Worm (Caenorhabditis elegans): ENCODE measurements around the gene sms-5.

sms-5 gene

ce11 chrII:475312-475711, 19.9 kb upstream of the sms-5 start:
- TF ChIP-seq set-16 (GFP tag; IDR thresholded peaks at IDR 0.05) (0 out of 2 replicates have a peak, but pooled peaks have one; percentile 9), nhr-10 (tag; optimal IDR thresholded peaks at IDR 0.05) (no peak), daf-8 (GFP tag; IDR thresholded peaks at IDR 0.05) (no peak), aha-1 (tag) (peak; percentile 94)

ce11 chrII:475890-476420, 19.3 kb upstream of the sms-5 start, which contains the start of gene nsun-1:
Gene nsun-1, minus strand, starts transcription at chrII:475940.
- TF ChIP-seq daf-8 (GFP tag; IDR thresholded peaks at IDR 0.05), result no peak
- no peak for TF ChIP-seq mxl-2 (GFP tag; conservative IDR thresholded peaks at IDR 0.05)
- no peak for TF ChIP-seq lin-29 (GFP tag; IDR thresholded peaks at IDR 0.05)
- no peak for TF ChIP-seq jun-1 (tag; optimal IDR thresholded peaks at IDR 0.05)
- no peak for TF ChIP-seq daf-16 (GFP tag; optimal IDR thresholded peaks at IDR 0.05)
- no peak for TF ChIP-seq daf-16 (tag; optimal IDR thresholded peaks at IDR 0.05)
- no peak for TF ChIP-seq ceh-28 (tag; optimal IDR thresholded peaks at IDR 0.05)
- TF ChIP-seq daf-19 (GFP tag; conservative IDR thresholded peaks at IDR 0.05), result no peak
- TF ChIP-seq nhr-6 (tag; optimal IDR thresholded peaks at IDR 0.05), result no peak
- TF ChIP-seq zip-11 (GFP tag; IDR thresholded peaks at IDR 0.05), result no peak
- no peak for TF ChIP-seq nhr-111 (GFP tag; optimal IDR thresholded peaks at IDR 0.05)
- TF ChIP-seq cey-2 (tag; optimal IDR thresholded peaks at IDR 0.05; ENCODE audit: borderline replicate concordance, insufficient read depth), result no peak
- TF ChIP-seq mdt-29 (GFP tag; IDR thresholded peaks at IDR 0.05), result no peak
- TF ChIP-seq nhr-77 (tag; optimal IDR thresholded peaks at IDR 0.05), result peak; percentile 4
- TF ChIP-seq F44E2.7 (GFP tag; IDR thresholded peaks at IDR 0.05), result no peak
- peak; percentile 35 for TF ChIP-seq nhr-28 (tag; optimal IDR thresholded peaks at IDR 0.05)
- TF ChIP-seq ceh-20 (GFP tag; IDR thresholded peaks at IDR 0.05), result no peak
- no peak for TF ChIP-seq egl-43 (GFP tag; IDR thresholded peaks at IDR 0.05)
- no peak for TF ChIP-seq pha-4 (GFP tag; IDR thresholded peaks at IDR 0.05)
- no peak for TF ChIP-seq pha-4 (tag; optimal IDR thresholded peaks at IDR 0.05)
- TF ChIP-seq R02D3.7 (tag; optimal IDR thresholded peaks at IDR 0.05), result no peak
- no peak for TF ChIP-seq ctbp-1 (GFP tag; IDR thresholded peaks at IDR 0.05)
- TF ChIP-seq ZK546.5 (tag; optimal IDR thresholded peaks at IDR 0.05), result no peak
- no peak for TF ChIP-seq F26F4.8 (GFP tag; conservative IDR thresholded peaks at IDR 0.05)
- no peak for TF ChIP-seq egl-27 (tag; optimal IDR thresholded peaks at IDR 0.05)
- TF ChIP-seq F37D6.2 (tag; optimal IDR thresholded peaks at IDR 0.05), result no peak
- no peak for TF ChIP-seq saeg-2 (GFP tag; IDR thresholded peaks at IDR 0.05)
- TF ChIP-seq F10B5.3 (tag; optimal IDR thresholded peaks at IDR 0.05), result no peak
- TF ChIP-seq daf-12 (tag; optimal IDR thresholded peaks at IDR 0.05), result no peak
- TF ChIP-seq lim-7 (GFP tag; IDR thresholded peaks at IDR 0.05), result no peak
- no peak for TF ChIP-seq duxl-1 (tag; optimal IDR thresholded peaks at IDR 0.05; ENCODE audit: poor library complexity)
- TF ChIP-seq sdz-12 (GFP tag; optimal IDR thresholded peaks at IDR 0.05), result no peak
- no peak for TF ChIP-seq tra-1 (GFP tag; IDR thresholded peaks at IDR 0.05)
- TF ChIP-seq mep-1 (tag; optimal IDR thresholded peaks at IDR 0.05), result peak; percentile 0
- no peak for TF ChIP-seq T26A8.4 (GFP tag; IDR thresholded peaks at IDR 0.05)
- TF ChIP-seq ces-1 (GFP tag; optimal IDR thresholded peaks at IDR 0.05), result no peak
- TF ChIP-seq php-3 (GFP tag; IDR thresholded peaks at IDR 0.05), result no peak
- no peak for TF ChIP-seq aha-1 (tag)
- peak; percentile 42 for TF ChIP-seq mxl-3 (GFP tag; optimal IDR thresholded peaks at IDR 0.05)
- no peak for TF ChIP-seq arid-1 (GFP tag; conservative IDR thresholded peaks at IDR 0.05)
- no peak for TF ChIP-seq lin-39 (tag; optimal IDR thresholded peaks at IDR 0.05)
- TF ChIP-seq lin-1 (GFP tag; IDR thresholded peaks at IDR 0.05), result no peak
- no peak for TF ChIP-seq ceh-82 (tag; optimal IDR thresholded peaks at IDR 0.05)
- no peak for TF ChIP-seq ceh-62 (tag; optimal IDR thresholded peaks at IDR 0.05)
- TF ChIP-seq fkh-10 (GFP tag; optimal IDR thresholded peaks at IDR 0.05), result no peak
- TF ChIP-seq gei-8 (GFP tag; optimal IDR thresholded peaks at IDR 0.05), result no peak
- no peak for TF ChIP-seq Y5F2A.4 (GFP tag; optimal IDR thresholded peaks at IDR 0.05)
- no peak for TF ChIP-seq Y75B8A.6 (GFP tag; IDR thresholded peaks at IDR 0.05)
- no peak for TF ChIP-seq tag-97 (GFP tag; IDR thresholded peaks at IDR 0.05)
